Fruit fly (Drosophila melanogaster): ENCODE measurements around the gene Ubqn.

Gene Ubqn

DNA sequence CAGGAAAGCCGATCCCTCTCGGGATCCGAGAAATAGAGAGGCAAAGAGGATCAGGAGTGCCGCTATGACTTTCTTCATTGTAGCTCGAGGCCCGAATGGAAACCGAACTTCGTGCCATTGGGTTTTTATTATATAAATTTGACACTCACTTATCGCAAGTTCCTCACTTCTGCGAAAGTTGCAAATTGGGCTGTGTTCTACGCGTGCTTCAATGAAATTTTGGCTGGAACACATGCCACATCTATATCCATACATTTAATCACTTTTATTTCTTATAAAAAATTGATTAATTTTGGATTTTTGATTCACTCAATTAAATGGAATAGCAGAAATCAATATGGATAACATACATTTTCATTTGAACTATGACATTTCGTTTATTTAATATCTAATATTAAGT, 5.2 kb downstream of the Ubqn start, which contains the start of gene CG14227:
TSS of gene CG14227 (minus strand) at position 101 of the 400 bp plus-strand sequence.
- TF ChIP-seq achi (GFP tag; optimal IDR thresholded peaks at IDR 0.05) (no peak), CG3032 (tag; optimal IDR thresholded peaks at IDR 0.05) (no peak), CG1621 (tag; optimal IDR thresholded peaks at IDR 0.05) (no peak), CG8319 (GFP tag; optimal IDR thresholded peaks at IDR 0.05) (no peak), svp (GFP tag) (no peak)

DNA sequence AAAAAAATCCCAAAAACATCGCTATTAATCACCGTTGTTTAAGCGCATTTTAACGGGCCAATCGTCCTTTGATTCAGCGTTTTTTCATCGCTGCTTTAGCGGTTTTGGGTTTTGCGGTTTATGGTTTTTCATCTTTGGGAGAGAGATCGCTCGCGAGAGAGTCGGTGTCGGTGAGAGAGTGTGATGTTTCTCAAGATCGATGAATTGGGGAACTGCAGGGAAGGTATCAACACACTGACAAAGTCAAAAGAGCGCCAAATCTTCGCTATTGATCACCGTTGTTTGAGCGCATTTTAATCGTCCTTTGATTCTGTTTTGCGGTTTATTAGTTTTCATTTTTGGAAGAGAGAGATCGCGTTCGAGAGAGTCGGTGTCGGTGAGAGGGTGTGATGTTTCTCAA, 6.4 kb downstream of the Ubqn start:
- TF ChIP-seq CG10669 (GFP tag; optimal IDR thresholded peaks at IDR 0.05) (no peak), Ets96B (tag; optimal IDR thresholded peaks at IDR 0.05) (no peak), CG11902 (GFP tag; optimal IDR thresholded peaks at IDR 0.05) (no peak), cyc (GFP tag; optimal IDR thresholded peaks at IDR 0.05) (no peak), fd59A (GFP tag; optimal IDR thresholded peaks at IDR 0.05) (no peak), Blimp-1 (GFP tag; optimal IDR thresholded peaks at IDR 0.05) (no peak), lz (GFP tag; optimal IDR thresholded peaks at IDR 0.05) (no peak), CG4318 (GFP tag; optimal IDR thresholded peaks at IDR 0.05) (no peak), CG34406 (GFP tag; optimal IDR thresholded peaks at IDR 0.05) (no peak), CG11294 (GFP tag; IDR thresholded peaks at IDR 0.05) (no peak), CG6792 (GFP tag; optimal IDR thresholded peaks at IDR 0.05) (no peak), CG9139 (GFP tag; optimal IDR thresholded peaks at IDR 0.05) (no peak), Eip78C (GFP tag) (no peak), dsx (GFP tag; optimal IDR thresholded peaks at IDR 0.05; ENCODE audit: poor library complexity, severe bottlenecking) (no peak)

- TF ChIP-seq dsx (GFP tag; optimal IDR thresholded peaks at IDR 0.05; ENCODE audit: poor library complexity, severe bottlenecking) (peak; percentile 78), CG6276 (GFP tag; optimal IDR thresholded peaks at IDR 0.05) (no peak), Met (GFP tag; optimal IDR thresholded peaks at IDR 0.05) (peak; percentile 18), fd85E (GFP tag; optimal IDR thresholded peaks at IDR 0.05) (peak; percentile 51), Eip93F (GFP tag; optimal IDR thresholded peaks at IDR 0.05) (peak; percentile 62), cyc (GFP tag; optimal IDR thresholded peaks at IDR 0.05) (peak; percentile 83), CG3919 (GFP tag; optimal IDR thresholded peaks at IDR 0.05) (peak; percentile 87), CG1621 (tag; optimal IDR thresholded peaks at IDR 0.05) (peak; percentile 84), CG16779 (tag; optimal IDR thresholded peaks at IDR 0.05) (peak; percentile 80), CG11294 (GFP tag; IDR thresholded peaks at IDR 0.05) (peak; percentile 72), Smox (GFP tag; optimal IDR thresholded peaks at IDR 0.05) (peak; percentile 80), fd59A (GFP tag; optimal IDR thresholded peaks at IDR 0.05) (peak; percentile 70), Eip75B (GFP tag; optimal IDR thresholded peaks at IDR 0.05) (peak; percentile 83), net (GFP tag; optimal IDR thresholded peaks at IDR 0.05) (peak; percentile 91), achi (GFP tag; optimal IDR thresholded peaks at IDR 0.05) (peak; percentile 83), lz (GFP tag; optimal IDR thresholded peaks at IDR 0.05) (peak; percentile 92), CG8119 (GFP tag; IDR thresholded peaks at IDR 0.05) (peak; percentile 86), CG6163 (GFP tag; IDR thresholded peaks at IDR 0.05) (peak; percentile 91), CG6854 (GFP tag; optimal IDR thresholded peaks at IDR 0.05) (peak; percentile 83), CG3032 (tag; optimal IDR thresholded peaks at IDR 0.05) (peak; percentile 82), CG11902 (GFP tag; optimal IDR thresholded peaks at IDR 0.05) (peak; percentile 62), CG32006 (GFP tag; optimal IDR thresholded peaks at IDR 0.05) (peak; percentile 89), CG6792 (GFP tag; optimal IDR thresholded peaks at IDR 0.05) (peak; percentile 87), Sox14 (GFP tag; optimal IDR thresholded peaks at IDR 0.05) (peak; percentile 88), svp (GFP tag) (no peak), pdm3 (GFP tag; optimal IDR thresholded peaks at IDR 0.05) (peak; percentile 23), Ets96B (tag; optimal IDR thresholded peaks at IDR 0.05) (peak; percentile 82), Eip78C (GFP tag) (peak; percentile 94), Ets21C (GFP tag; optimal IDR thresholded peaks at IDR 0.05) (peak; percentile 76), dac (GFP tag; optimal IDR thresholded peaks at IDR 0.05) (peak; percentile 79), Hr38 (GFP tag; optimal IDR thresholded peaks at IDR 0.05) (no peak), CG10631 (GFP tag; optimal IDR thresholded peaks at IDR 0.05) (peak; percentile 66), CG11762 (GFP tag; optimal IDR thresholded peaks at IDR 0.05; ENCODE audit: insufficient read depth) (peak; percentile 59), Sox15 (GFP tag; optimal IDR thresholded peaks at IDR 0.05) (peak; percentile 73), vri (GFP tag; optimal IDR thresholded peaks at IDR 0.05) (no peak), OdsH (GFP tag; optimal IDR thresholded peaks at IDR 0.05) (peak; percentile 84), spab (GFP tag; optimal IDR thresholded peaks at IDR 0.05) (peak; percentile 65), Lpt (GFP tag; optimal IDR thresholded peaks at IDR 0.05) (peak; percentile 84), fkh (GFP tag; optimal IDR thresholded peaks at IDR 0.05) (no peak), CG8319 (GFP tag; optimal IDR thresholded peaks at IDR 0.05) (peak; percentile 69)
Measured at dm6 chrX:19692951-19693698, 9.5 kb downstream of the Ubqn start, which contains the start of gene Mer. Mer (minus strand) TSS chrX:19693500.
